Worm (Caenorhabditis elegans): ENCODE measurements around the gene M03F4.6.

The M03F4.6 gene

ce11 chrX:4959440-4959839 is 9.7 kb downstream of the M03F4.6 start:
- TF ChIP-seq sox-2 (GFP tag; IDR thresholded peaks at IDR 0.05) (no peak), nfya-1 (tag; optimal IDR thresholded peaks at IDR 0.05) (peak; percentile 7)

ce11 chrX:4958986-4959385 is 10.1 kb downstream of the M03F4.6 start:
- TF ChIP-seq unc-42 (tag; optimal IDR thresholded peaks at IDR 0.05), result no peak
- TF ChIP-seq ttx-3 (tag; optimal IDR thresholded peaks at IDR 0.05), result no peak
- TF ChIP-seq pha-4 (tag; optimal IDR thresholded peaks at IDR 0.05), result no peak
- TF ChIP-seq dve-1 (tag; optimal IDR thresholded peaks at IDR 0.05), result no peak
- no peak for TF ChIP-seq hlh-8 (tag; optimal IDR thresholded peaks at IDR 0.05)
- TF ChIP-seq pat-9 (tag; optimal IDR thresholded peaks at IDR 0.05), result no peak

DNA sequence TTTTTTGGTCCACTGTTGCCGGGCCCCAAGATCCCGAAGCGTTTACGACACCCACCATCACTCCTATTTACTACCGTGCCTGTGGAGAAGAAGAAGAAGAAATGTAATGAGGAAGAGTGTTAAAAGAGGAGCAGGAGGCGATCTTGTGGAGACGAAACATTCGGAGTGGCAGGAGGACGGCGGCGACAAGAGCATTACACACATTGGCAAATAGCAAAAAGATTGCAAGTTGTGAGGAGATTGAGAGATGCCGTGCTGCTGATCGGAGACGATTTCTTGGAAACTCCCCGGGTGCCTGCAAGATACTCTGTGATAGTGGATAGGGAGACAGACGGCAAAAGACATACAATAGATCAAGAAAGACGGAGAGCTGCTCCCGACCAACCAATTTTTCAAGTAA is 11.9 kb downstream of the M03F4.6 start, which contains the start of gene M03F4.4:
Gene M03F4.4 (minus strand): TSS at position 160 of the 400 bp plus-strand sequence.
- no peak for TF ChIP-seq lim-6 (tag; optimal IDR thresholded peaks at IDR 0.05)
- no peak for TF ChIP-seq ets-4 (tag; optimal IDR thresholded peaks at IDR 0.05)
- peak; percentile 25 for TF ChIP-seq ceh-34 (tag; optimal IDR thresholded peaks at IDR 0.05)
- TF ChIP-seq C08G9.2 (tag; optimal IDR thresholded peaks at IDR 0.05), result peak; percentile 26
- TF ChIP-seq unc-55 (GFP tag; optimal IDR thresholded peaks at IDR 0.05), result peak; percentile 50
- peak; percentile 93 for TF ChIP-seq ceh-18 (tag; optimal IDR thresholded peaks at IDR 0.05)
- peak; percentile 51 for TF ChIP-seq F13H6.1 (tag; optimal IDR thresholded peaks at IDR 0.05)
- TF ChIP-seq ttx-3 (tag; optimal IDR thresholded peaks at IDR 0.05), result no peak
- peak; percentile 13 for TF ChIP-seq ceh-31 (tag; optimal IDR thresholded peaks at IDR 0.05)
- TF ChIP-seq rnt-1 (tag; optimal IDR thresholded peaks at IDR 0.05), result peak; percentile 81
- TF ChIP-seq unc-3 (GFP tag; conservative IDR thresholded peaks at IDR 0.05), result no peak
- no peak for TF ChIP-seq unc-3 (tag; optimal IDR thresholded peaks at IDR 0.05)
- peak; percentile 1 for TF ChIP-seq sdc-2 (tag; optimal IDR thresholded peaks at IDR 0.05)
- peak; percentile 53 for TF ChIP-seq tbx-2 (tag; optimal IDR thresholded peaks at IDR 0.05)
- peak; percentile 59 for TF ChIP-seq pat-9 (tag; optimal IDR thresholded peaks at IDR 0.05)
- no peak for TF ChIP-seq odd-2 (tag; optimal IDR thresholded peaks at IDR 0.05)
- TF ChIP-seq nfya-1 (tag; optimal IDR thresholded peaks at IDR 0.05), result peak; percentile 30
- no peak for TF ChIP-seq hlh-15 (tag; optimal IDR thresholded peaks at IDR 0.05)
- peak; percentile 24 for TF ChIP-seq nhr-11 (tag; optimal IDR thresholded peaks at IDR 0.05)
- TF ChIP-seq hlh-6 (tag; optimal IDR thresholded peaks at IDR 0.05), result peak; percentile 10

ce11 chrX:4947749-4948148 is 21.4 kb downstream of the M03F4.6 start, which contains the start of gene tyra-3:
tyra-3 (plus strand) TSS chrX:4948049.
- TF ChIP-seq dmd-4 (tag; optimal IDR thresholded peaks at IDR 0.05; ENCODE audit: borderline replicate concordance) (no peak), tbx-7 (tag; optimal IDR thresholded peaks at IDR 0.05) (no peak), pros-1 (tag; optimal IDR thresholded peaks at IDR 0.05) (no peak), tbx-2 (tag; optimal IDR thresholded peaks at IDR 0.05) (no peak), ceh-31 (tag; optimal IDR thresholded peaks at IDR 0.05) (no peak), ahr-1 (tag; optimal IDR thresholded peaks at IDR 0.05) (no peak), unc-86 (tag; optimal IDR thresholded peaks at IDR 0.05) (no peak)

- TF ChIP-seq ceh-6 (GFP tag; optimal IDR thresholded peaks at IDR 0.05) (no peak), fkh-6 (tag; optimal IDR thresholded peaks at IDR 0.05) (no peak), ceh-19 (GFP tag; optimal IDR thresholded peaks at IDR 0.05) (no peak), rnt-1 (tag; optimal IDR thresholded peaks at IDR 0.05) (no peak), mec-3 (tag; optimal IDR thresholded peaks at IDR 0.05; ENCODE audit: borderline replicate concordance) (no peak), pag-3 (tag; optimal IDR thresholded peaks at IDR 0.05; ENCODE audit: borderline replicate concordance) (no peak)
These were observed 30.1 kb downstream of the M03F4.6 start for ce11 chrX:4938990-4939389.
